Worm (Caenorhabditis elegans) whole organism, L2 larva: ENCODE data around the gene F21D5.3.

ENCODE experiments used
- C34F6.9 ChIP-seq: fragments of 150-350 bp; optimal IDR thresholded peaks from 2 replicates; lab custom pipeline; 2014; ENCODE audit warnings: missing biosample characterization, missing genetic modification characterization
- F13H6.1 ChIP-seq: sonication (generic microtip); optimal IDR thresholded peaks from 2 replicates; lab custom pipeline; 2016; ENCODE audit warnings: missing genetic modification characterization, missing compliant biosample characterization
- R02D3.7 ChIP-seq: fragments of 150-350 bp; optimal IDR thresholded peaks from 2 replicates; lab custom pipeline; 2014; ENCODE audit warnings: missing biosample characterization, missing genetic modification characterization
- Y55F3AM.14 ChIP-seq: fragments of 200-800 bp; sonication (Bioruptor generic); optimal IDR thresholded peaks from 2 replicates; lab custom pipeline; 2018; ENCODE audit warnings: mild to moderate bottlenecking, missing genetic modification characterization, missing compliant biosample characterization
- ZK546.5 ChIP-seq: sonication (generic microtip); optimal IDR thresholded peaks from 2 replicates; lab custom pipeline; 2017; ENCODE audit warnings: missing biosample characterization, missing genetic modification characterization
- alr-1 ChIP-seq: fragments of 150-350 bp; optimal IDR thresholded peaks from 2 replicates; lab custom pipeline; 2014; ENCODE audit warnings: missing biosample characterization, missing genetic modification characterization
- aly-2 ChIP-seq: fragments of 150-350 bp; optimal IDR thresholded peaks from 2 replicates; lab custom pipeline; 2014; ENCODE audit warnings: missing biosample characterization, missing genetic modification characterization
- ama-1 ChIP-seq: fragments of 150-350 bp; optimal IDR thresholded peaks from 2 replicates; lab custom pipeline; 2018; ENCODE audit warnings: inconsistent platforms
- blmp-1 ChIP-seq: sonication (generic microtip); optimal IDR thresholded peaks from 2 replicates; lab custom pipeline; 2017; ENCODE audit warnings: missing genetic modification characterization, mild to moderate bottlenecking, missing compliant biosample characterization, antibody characterized with exemption, moderate library complexity; ENCODE audit not compliant: insufficient read depth
- ceh-16 ChIP-seq: fragments of 150-350 bp; optimal IDR thresholded peaks from 2 replicates; lab custom pipeline; 2014; ENCODE audit warnings: missing biosample characterization, missing genetic modification characterization
- ceh-82 ChIP-seq: fragments of 150-350 bp; optimal IDR thresholded peaks from 2 replicates; lab custom pipeline; 2014; ENCODE audit warnings: missing biosample characterization, missing genetic modification characterization
- crh-2 ChIP-seq: sonication (generic microtip); optimal IDR thresholded peaks from 2 replicates; lab custom pipeline; 2017; ENCODE audit warnings: missing biosample characterization, missing genetic modification characterization
- dmd-4 ChIP-seq: sonication (generic microtip); optimal IDR thresholded peaks from 2 replicates; lab custom pipeline; 2017; ENCODE audit warnings: missing biosample characterization, missing genetic modification characterization
- egl-27 ChIP-seq: sonication (generic microtip); optimal IDR thresholded peaks from 3 replicates; lab custom pipeline; 2017; ENCODE audit warnings: missing biosample characterization, missing genetic modification reagents, missing genetic modification characterization
- elt-1 ChIP-seq: fragments of 150-350 bp; optimal IDR thresholded peaks from 2 replicates; lab custom pipeline; 2014; ENCODE audit warnings: missing biosample characterization, missing genetic modification characterization
- fos-1 ChIP-seq: fragments of 150-350 bp; optimal IDR thresholded peaks from 2 replicates; lab custom pipeline; 2014; ENCODE audit warnings: missing biosample characterization, missing genetic modification characterization
- gmeb-1 ChIP-seq: fragments of 150-350 bp; optimal IDR thresholded peaks from 2 replicates; lab custom pipeline; 2014; ENCODE audit warnings: missing biosample characterization, missing genetic modification characterization
- lin-11 ChIP-seq: fragments of 150-350 bp; sonication (generic microtip); optimal IDR thresholded peaks from 2 replicates; lab custom pipeline; 2014; ENCODE audit warnings: missing biosample characterization, missing genetic modification characterization, inconsistent platforms, mixed read lengths
- lin-13 ChIP-seq: fragments of 150-350 bp; optimal IDR thresholded peaks from 2 replicates; lab custom pipeline; 2014; ENCODE audit warnings: missing biosample characterization, missing genetic modification reagents, missing genetic modification characterization
- lin-39 ChIP-seq: fragments of 150-350 bp; optimal IDR thresholded peaks from 2 replicates; lab custom pipeline; 2014; ENCODE audit warnings: missing biosample characterization, missing genetic modification reagents, missing genetic modification characterization
- lsy-2 ChIP-seq, 2 experiments: fragments of 150-350 bp in 1 of 2; sonication (generic microtip) in 1 of 2; optimal IDR thresholded peaks; 2 replicates each; lab custom pipeline; 2014 to 2017; ENCODE audit warnings: missing biosample characterization in 2 of 2, missing genetic modification characterization in 2 of 2
- mab-5 ChIP-seq: fragments of 150-350 bp; optimal IDR thresholded peaks from 2 replicates; lab custom pipeline; 2014; ENCODE audit warnings: missing biosample characterization, missing genetic modification characterization
- mbf-1 ChIP-seq: sonication (generic microtip); optimal IDR thresholded peaks from 2 replicates; lab custom pipeline; 2017; ENCODE audit warnings: missing biosample characterization, missing genetic modification characterization
- mdl-1 ChIP-seq, 2 experiments: fragments of 150-350 bp in 1 of 2; sonication (generic microtip) in 1 of 2; optimal IDR thresholded peaks; 2 replicates each; lab custom pipeline; 2017; ENCODE audit warnings: missing biosample characterization in 2 of 2, missing genetic modification characterization in 2 of 2
- nhr-11 ChIP-seq: fragments of 150-350 bp; optimal IDR thresholded peaks from 2 replicates; lab custom pipeline; 2014; ENCODE audit warnings: missing biosample characterization, missing genetic modification characterization
- nhr-12 ChIP-seq: fragments of 150-350 bp; optimal IDR thresholded peaks from 2 replicates; lab custom pipeline; 2014; ENCODE audit warnings: missing biosample characterization, missing genetic modification characterization
- nhr-23 ChIP-seq: fragments of 150-350 bp; optimal IDR thresholded peaks from 2 replicates; lab custom pipeline; 2014; ENCODE audit warnings: missing biosample characterization, missing genetic modification reagents, missing genetic modification characterization
- nhr-237 ChIP-seq: fragments of 150-350 bp; optimal IDR thresholded peaks from 2 replicates; lab custom pipeline; 2014; ENCODE audit warnings: missing biosample characterization, missing genetic modification characterization
- nhr-25 ChIP-seq: fragments of 150-350 bp; sonication (generic microtip); optimal IDR thresholded peaks from 3 replicates; lab custom pipeline; 2014; ENCODE audit warnings: missing biosample characterization, missing genetic modification characterization
- nhr-6 ChIP-seq: fragments of 150-350 bp; optimal IDR thresholded peaks from 2 replicates; lab custom pipeline; 2014; ENCODE audit warnings: missing biosample characterization, missing genetic modification characterization
- nhr-77 ChIP-seq: fragments of 150-350 bp; optimal IDR thresholded peaks from 2 replicates; lab custom pipeline; 2014; ENCODE audit warnings: missing biosample characterization, missing genetic modification characterization
- skn-1 ChIP-seq: sonication (generic microtip); optimal IDR thresholded peaks from 2 replicates; lab custom pipeline; 2017; ENCODE audit warnings: missing biosample characterization, missing genetic modification characterization
- sma-3 ChIP-seq: sonication (generic microtip); optimal IDR thresholded peaks from 2 replicates; lab custom pipeline; 2016; ENCODE audit warnings: missing genetic modification reagents, missing genetic modification characterization, missing compliant biosample characterization
- sma-9 ChIP-seq, 2 experiments: fragments of 150-350 bp in 1 of 2; sonication (generic microtip) in 1 of 2; optimal IDR thresholded peaks; 2 replicates each; lab custom pipeline; 2014 to 2016; ENCODE audit warnings: missing genetic modification characterization in 2 of 2, mild to moderate bottlenecking in 1 of 2, missing biosample characterization in 1 of 2, missing compliant biosample characterization in 1 of 2, missing genetic modification reagents in 1 of 2, moderate library complexity in 1 of 2
- snpc-4 ChIP-seq: fragments of 150-350 bp; optimal IDR thresholded peaks from 2 replicates; lab custom pipeline; 2014; ENCODE audit warnings: missing biosample characterization, missing genetic modification characterization
- unc-39 ChIP-seq: fragments of 150-350 bp; optimal IDR thresholded peaks from 2 replicates; lab custom pipeline; 2014; ENCODE audit warnings: missing biosample characterization, missing genetic modification characterization
- unc-55 ChIP-seq: fragments of 150-350 bp; sonication (generic microtip); optimal IDR thresholded peaks from 3 replicates; lab custom pipeline; 2014; ENCODE audit warnings: missing biosample characterization, missing genetic modification reagents, missing genetic modification characterization
- unc-62 ChIP-seq: fragments of 150-350 bp; optimal IDR thresholded peaks from 2 replicates; lab custom pipeline; 2014; ENCODE audit warnings: missing biosample characterization, missing genetic modification reagents, missing genetic modification characterization
- zag-1 ChIP-seq: fragments of 150-350 bp; optimal IDR thresholded peaks from 2 replicates; lab custom pipeline; 2014; ENCODE audit warnings: missing biosample characterization, missing genetic modification characterization
- ztf-11 ChIP-seq: sonication (generic microtip); optimal IDR thresholded peaks from 2 replicates; lab custom pipeline; 2017; ENCODE audit warnings: missing biosample characterization, missing genetic modification characterization
- ztf-4 ChIP-seq: fragments of 150-350 bp; optimal IDR thresholded peaks from 2 replicates; lab custom pipeline; 2014; ENCODE audit warnings: missing biosample characterization, missing genetic modification characterization

The F21D5.3 gene

ce11 chrIV:8691486-8691885 lies 39.1 kb upstream of the F21D5.3 start, which contains the start of the genes hst-1 and ints-6:
Gene hst-1 (minus strand): TSS chrIV:8691513.
Gene ints-6 (plus strand): TSS chrIV:8691745.
- TF ChIP-seq aly-2 (no peak), ceh-16 (no peak), sma-9 (GFP tag; optimal IDR thresholded peaks at IDR 0.05; lab: Kevin White, UChicago) (no peak), sma-9 (tag; optimal IDR thresholded peaks at IDR 0.05; lab: Kevin White, UChicago) (no peak), ZK546.5 (tag; lab: Kevin White, UChicago) (no peak), mbf-1 (no peak), skn-1 (tag; lab: Kevin White, UChicago) (no peak), Y55F3AM.14 (GFP tag; lab: Kevin White, UChicago) (no peak), elt-1 (no peak), C34F6.9 (tag; lab: Kevin White, UChicago) (peak; percentile 6), gmeb-1 (tag; lab: Kevin White, UChicago) (peak; percentile 36), mab-5 (tag; lab: Kevin White, UChicago) (no peak), nhr-25 (tag; lab: Kevin White, UChicago) (no peak), nhr-11 (tag; lab: Kevin White, UChicago) (no peak), nhr-12 (tag; lab: Kevin White, UChicago) (no peak), unc-55 (peak; percentile 26), dmd-4 (tag; lab: Kevin White, UChicago) (no peak), nhr-77 (tag; lab: Kevin White, UChicago) (no peak), nhr-6 (tag; lab: Kevin White, UChicago) (no peak), egl-27 (tag; lab: Kevin White, UChicago) (no peak), snpc-4 (tag; lab: Kevin White, UChicago) (no peak), lsy-2 (tag; optimal IDR thresholded peaks at IDR 0.05; lab: Kevin White, UChicago) (peak in 1 of 2 experiments; percentile 31), crh-2 (tag; lab: Kevin White, UChicago) (no peak), ztf-4 (tag; lab: Kevin White, UChicago) (no peak), unc-39 (no peak), ama-1 (lab: Kevin White, UChicago) (no peak), lin-39 (tag; lab: Kevin White, UChicago) (no peak), sma-3 (GFP tag; lab: Kevin White, UChicago) (peak; percentile 15), nhr-23 (tag; lab: Kevin White, UChicago) (no peak), F13H6.1 (tag; lab: Kevin White, UChicago) (peak; percentile 19), lin-13 (no peak), mdl-1 (tag; optimal IDR thresholded peaks at IDR 0.05; lab: Kevin White, UChicago) (no peak)

ce11 chrIV:8697436-8697835 lies 33.2 kb upstream of the F21D5.3 start, which contains the start of gene ttll-11:
Gene ttll-11 (plus strand): TSS chrIV:8697736.
- TF ChIP-seq nhr-12 (tag; lab: Kevin White, UChicago) (no peak), nhr-25 (tag; lab: Kevin White, UChicago) (no peak), zag-1 (tag; lab: Kevin White, UChicago) (no peak), alr-1 (no peak), fos-1 (no peak), aly-2 (no peak), lin-13 (no peak), lin-11 (tag; lab: Kevin White, UChicago) (peak; percentile 1), sma-9 (GFP tag; optimal IDR thresholded peaks at IDR 0.05; lab: Kevin White, UChicago) (no peak), sma-9 (tag; optimal IDR thresholded peaks at IDR 0.05; lab: Kevin White, UChicago) (no peak)
- TF ChIP-seq, all 48 proteins: peak for 1

ce11 chrIV:8705504-8705903 lies 25.1 kb upstream of the F21D5.3 start, which contains the start of gene H23L24.4:
Gene H23L24.4 (minus strand): TSS chrIV:8705604.
- TF ChIP-seq nhr-237 (no peak), blmp-1 (tag; lab: Kevin White, UChicago) (no peak), ztf-11 (no peak), unc-39 (no peak), lin-13 (no peak), snpc-4 (tag; lab: Kevin White, UChicago) (no peak), fos-1 (no peak), F13H6.1 (tag; lab: Kevin White, UChicago) (no peak), unc-62 (GFP tag; lab: Kevin White, UChicago) (no peak), aly-2 (no peak), nhr-25 (tag; lab: Kevin White, UChicago) (no peak), crh-2 (tag; lab: Kevin White, UChicago) (no peak), R02D3.7 (no peak), nhr-12 (tag; lab: Kevin White, UChicago) (no peak), ztf-4 (tag; lab: Kevin White, UChicago) (no peak), lsy-2 (tag; optimal IDR thresholded peaks at IDR 0.05; lab: Kevin White, UChicago) (no peak), mbf-1 (no peak), ceh-82 (tag; lab: Kevin White, UChicago) (no peak), egl-27 (tag; lab: Kevin White, UChicago) (no peak), C34F6.9 (tag; lab: Kevin White, UChicago) (no peak)
- TF ChIP-seq, all 48 proteins: peak for 0
